Worm (Caenorhabditis elegans) whole organism, mixed stage, embryonic: Measurements from ENCODE around the gene C52E4.12.
"Not testable (repeated sequence)": the region's sequence is repeated elsewhere in the genome, so short reads cannot be mapped to it uniquely, and the experiment has no call there.

Source experiments
- M03D4.4 ChIP-seq: sonication (generic microtip); optimal IDR thresholded peaks from 2 replicates; lab custom pipeline; 2017; ENCODE audit warnings: mild to moderate bottlenecking, missing genetic modification characterization, missing compliant biosample characterization
- bed-3 ChIP-seq: fragments of 200-800 bp; sonication (Bioruptor generic); optimal IDR thresholded peaks from 3 replicates; lab custom pipeline; 2018; ENCODE audit warnings: mild to moderate bottlenecking, missing genetic modification characterization, moderate library complexity, missing compliant biosample characterization
- blmp-1 ChIP-seq: fragments of 150-350 bp; optimal IDR thresholded peaks from 2 replicates; lab custom pipeline; 2014; ENCODE audit warnings: missing biosample characterization, missing genetic modification characterization
- ceh-39 ChIP-seq: fragments of 150-350 bp; optimal IDR thresholded peaks from 2 replicates; lab custom pipeline; 2014; ENCODE audit warnings: missing biosample characterization, missing genetic modification characterization
- ceh-43 ChIP-seq: fragments of 200-800 bp; sonication (Bioruptor generic); optimal IDR thresholded peaks from 2 replicates; lab custom pipeline; 2018; ENCODE audit warnings: mild to moderate bottlenecking, missing genetic modification characterization, moderate library complexity, missing compliant biosample characterization
- ceh-83 ChIP-seq: fragments of 200-800 bp; sonication (Bioruptor generic); optimal IDR thresholded peaks from 2 replicates; lab custom pipeline; 2018; ENCODE audit warnings: mild to moderate bottlenecking, missing genetic modification characterization, missing compliant biosample characterization
- ces-1 ChIP-seq: fragments of 150-350 bp; optimal IDR thresholded peaks from 2 replicates; lab custom pipeline; 2014; ENCODE audit warnings: missing biosample characterization, missing genetic modification reagents, missing genetic modification characterization
- cnd-1 ChIP-seq: fragments of 200-800 bp; sonication (Bioruptor generic); optimal IDR thresholded peaks from 2 replicates; lab custom pipeline; 2018; ENCODE audit warnings: mild to moderate bottlenecking, missing genetic modification characterization, missing compliant biosample characterization
- drap-1 ChIP-seq: fragments of 200-800 bp; sonication (Bioruptor generic); optimal IDR thresholded peaks from 3 replicates; lab custom pipeline; 2018; ENCODE audit warnings: mild to moderate bottlenecking, missing genetic modification characterization, missing compliant biosample characterization
- elt-1 ChIP-seq: sonication (generic microtip); optimal IDR thresholded peaks from 2 replicates; lab custom pipeline; 2017; ENCODE audit warnings: missing genetic modification characterization, mild to moderate bottlenecking, missing compliant biosample characterization, antibody characterized with exemption, moderate library complexity, borderline replicate concordance; ENCODE audit not compliant: insufficient read depth
- elt-3 ChIP-seq: fragments of 150-350 bp; optimal IDR thresholded peaks from 2 replicates; lab custom pipeline; 2014; ENCODE audit warnings: missing biosample characterization, missing genetic modification characterization
- flh-1 ChIP-seq: fragments of 200-800 bp; sonication (Bioruptor generic); optimal IDR thresholded peaks from 2 replicates; lab custom pipeline; 2018; ENCODE audit warnings: mild to moderate bottlenecking, missing genetic modification characterization, moderate library complexity, missing compliant biosample characterization
- ham-2 ChIP-seq: fragments of 200-800 bp; sonication (Bioruptor generic); optimal IDR thresholded peaks from 2 replicates; lab custom pipeline; 2018; ENCODE audit warnings: mild to moderate bottlenecking, missing genetic modification characterization, missing compliant biosample characterization
- hlh-1 ChIP-seq: fragments of 150-350 bp; optimal IDR thresholded peaks from 2 replicates; lab custom pipeline; 2014; ENCODE audit warnings: missing biosample characterization, missing genetic modification reagents, missing genetic modification characterization
- lin-32 ChIP-seq: fragments of 200-800 bp; sonication (Bioruptor generic); optimal IDR thresholded peaks from 2 replicates; lab custom pipeline; 2018; ENCODE audit warnings: mild to moderate bottlenecking, missing genetic modification characterization, missing compliant biosample characterization
- lsy-2 ChIP-seq: fragments of 150-350 bp; optimal IDR thresholded peaks from 2 replicates; lab custom pipeline; 2014; ENCODE audit warnings: missing biosample characterization, missing genetic modification characterization
- mep-1 ChIP-seq: fragments of 150-350 bp; optimal IDR thresholded peaks from 2 replicates; lab custom pipeline; 2017; ENCODE audit warnings: missing biosample characterization, missing genetic modification reagents, missing genetic modification characterization, inconsistent platforms
- nhr-12 ChIP-seq: fragments of 150-350 bp; optimal IDR thresholded peaks from 2 replicates; lab custom pipeline; 2014; ENCODE audit warnings: missing biosample characterization, missing genetic modification characterization
- nhr-2 ChIP-seq: fragments of 150-350 bp; optimal IDR thresholded peaks from 2 replicates; lab custom pipeline; 2014; ENCODE audit warnings: missing biosample characterization, missing genetic modification characterization
- nhr-237 ChIP-seq: fragments of 150-350 bp; optimal IDR thresholded peaks from 2 replicates; lab custom pipeline; 2014; ENCODE audit warnings: missing biosample characterization, missing genetic modification characterization
- nhr-28 ChIP-seq: fragments of 150-350 bp; optimal IDR thresholded peaks from 2 replicates; lab custom pipeline; 2014; ENCODE audit warnings: missing biosample characterization, missing genetic modification characterization
- nhr-76 ChIP-seq: sonication (generic microtip); optimal IDR thresholded peaks from 2 replicates; lab custom pipeline; 2017; ENCODE audit warnings: missing biosample characterization, missing genetic modification characterization
- pha-4 ChIP-seq: fragments of 150-350 bp; optimal IDR thresholded peaks from 2 replicates; lab custom pipeline; 2018; ENCODE audit warnings: missing biosample characterization, missing genetic modification reagents, missing genetic modification characterization
- snpc-4 ChIP-seq: fragments of 150-350 bp; optimal IDR thresholded peaks from 2 replicates; lab custom pipeline; 2014; ENCODE audit warnings: missing biosample characterization, missing genetic modification characterization
- sptf-1 ChIP-seq: sonication (generic microtip); optimal IDR thresholded peaks from 2 replicates; lab custom pipeline; 2017; ENCODE audit warnings: mild to moderate bottlenecking, missing genetic modification characterization, moderate library complexity, missing compliant biosample characterization
- tbx-8 ChIP-seq: fragments of 200-800 bp; sonication (Bioruptor generic); optimal IDR thresholded peaks from 2 replicates; lab custom pipeline; 2018; ENCODE audit warnings: mild to moderate bottlenecking, missing genetic modification characterization, moderate library complexity, missing compliant biosample characterization
- unc-120 ChIP-seq: sonication (generic microtip); optimal IDR thresholded peaks from 2 replicates; lab custom pipeline; 2017; ENCODE audit warnings: missing genetic modification characterization, missing compliant biosample characterization; ENCODE audit not compliant: poor library complexity, severe bottlenecking
- unc-62 ChIP-seq: fragments of 150-350 bp; optimal IDR thresholded peaks from 2 replicates; lab custom pipeline; 2014; ENCODE audit warnings: missing biosample characterization, missing genetic modification reagents, missing genetic modification characterization
- ztf-11 ChIP-seq: fragments of 150-350 bp; optimal IDR thresholded peaks from 2 replicates; lab custom pipeline; 2014; ENCODE audit warnings: missing biosample characterization, missing genetic modification characterization

Gene C52E4.12

DNA sequence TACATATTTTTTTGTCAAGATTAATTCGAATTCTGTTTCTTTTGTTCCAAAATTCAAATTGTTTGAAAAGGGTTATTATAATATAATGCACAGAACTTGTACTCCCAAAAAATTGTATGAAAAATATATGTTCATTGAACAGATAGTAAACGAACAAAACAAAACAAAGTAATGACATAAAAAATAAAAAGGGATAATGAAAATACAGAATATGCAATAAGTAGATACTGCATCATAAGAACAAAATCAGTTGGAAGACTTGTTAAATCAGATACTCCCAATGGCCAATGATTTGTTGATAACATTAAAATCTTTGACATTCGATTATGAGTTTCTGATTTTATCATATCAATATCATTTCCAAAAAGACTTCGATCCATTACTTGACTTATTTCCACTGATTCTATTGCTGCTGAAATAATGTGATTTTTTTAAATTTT, 8.6 kb downstream of the C52E4.12 start:
- no peak for TF ChIP-seq lin-32
- TF ChIP-seq M03D4.4 (tag; lab: Kevin White, UChicago): no peak
- no peak for TF ChIP-seq unc-120 (tag; lab: Kevin White, UChicago)
- TF ChIP-seq tbx-8 (GFP tag; lab: Kevin White, UChicago): no peak
- no peak for TF ChIP-seq lsy-2 (tag; lab: Kevin White, UChicago)
- TF ChIP-seq ceh-83 (GFP tag; lab: Kevin White, UChicago): no peak
- no peak for TF ChIP-seq nhr-12 (tag; lab: Kevin White, UChicago)
- no peak for TF ChIP-seq pha-4
- no peak for TF ChIP-seq unc-62 (GFP tag; lab: Kevin White, UChicago)
- TF ChIP-seq, all 35 proteins: peak for 0

DNA sequence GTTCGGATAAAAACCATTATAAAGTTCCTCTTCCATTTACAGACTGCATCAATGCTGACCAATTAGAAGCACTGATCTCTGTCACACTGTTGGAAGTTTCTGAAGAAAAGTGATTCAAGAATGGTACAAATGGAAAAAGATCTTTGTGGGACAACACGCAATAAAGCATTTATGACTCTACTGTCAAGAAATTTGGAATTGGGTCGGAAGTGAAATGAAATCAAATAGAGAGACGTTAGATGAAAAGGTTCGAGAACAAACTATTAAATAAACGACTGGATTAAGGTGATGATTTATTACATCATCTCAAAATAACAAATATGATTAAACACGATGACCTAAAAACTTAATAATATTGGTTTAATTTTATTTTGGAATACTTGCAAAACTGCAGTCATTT, 10.5 kb downstream of the C52E4.12 start, which contains the start of gene F57F5.3:
F57F5.3 (minus strand) TSS at position 101 of the 400 bp plus-strand sequence.
- TF ChIP-seq cnd-1 (tag; lab: Kevin White, UChicago) (no peak), hlh-1 (no peak), nhr-237 (tag; lab: Kevin White, UChicago) (no peak), drap-1 (GFP tag; lab: Kevin White, UChicago) (no peak), unc-62 (GFP tag; lab: Kevin White, UChicago) (no peak), elt-1 (tag; lab: Kevin White, UChicago) (no peak), elt-3 (tag; lab: Kevin White, UChicago) (no peak), mep-1 (no peak), flh-1 (GFP tag; lab: Kevin White, UChicago) (no peak), ceh-39 (no peak), ham-2 (GFP tag; lab: Kevin White, UChicago) (no peak), snpc-4 (no peak), M03D4.4 (tag; lab: Kevin White, UChicago) (no peak), nhr-28 (tag; lab: Kevin White, UChicago) (no peak), pha-4 (no peak), nhr-76 (tag; lab: Kevin White, UChicago) (no peak), ztf-11 (no peak), nhr-2 (tag; lab: Kevin White, UChicago) (no peak), sptf-1 (tag; lab: Kevin White, UChicago) (no peak), lsy-2 (tag; lab: Kevin White, UChicago) (no peak)
- TF ChIP-seq, all 35 proteins: peak for 0

DNA sequence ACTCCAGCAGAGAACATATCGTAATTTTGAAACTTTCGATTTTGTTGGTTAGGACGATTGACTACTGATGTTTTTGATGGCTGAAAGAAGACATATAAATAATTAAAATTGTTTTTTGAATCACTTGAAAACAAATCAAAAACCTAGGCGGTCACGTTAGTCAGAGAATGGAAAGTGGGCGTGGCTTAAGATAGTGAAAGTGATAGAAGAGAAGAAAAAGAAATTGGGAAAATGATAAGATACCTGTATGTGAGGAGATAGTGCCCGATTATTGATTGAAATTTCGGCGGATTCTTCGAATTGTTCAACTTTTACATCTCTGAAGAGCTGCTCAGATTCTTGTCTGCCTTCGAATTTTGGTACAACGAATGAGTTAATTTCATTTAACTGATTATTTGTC, 15.7 kb downstream of the C52E4.12 start:
- TF ChIP-seq ceh-43 (no peak), nhr-12 (tag; lab: Kevin White, UChicago) (no peak), blmp-1 (tag; lab: Kevin White, UChicago) (peak; percentile 36), ham-2 (GFP tag; lab: Kevin White, UChicago) (no peak)

ce11 chrV:12013298-12013697, 17.3 kb downstream of the C52E4.12 start, which contains the start of gene add-2:
Gene add-2 (minus strand): TSS chrV:12013406.
- TF ChIP-seq cnd-1 (tag; lab: Kevin White, UChicago) (no peak), nhr-2 (tag; lab: Kevin White, UChicago) (no peak), nhr-237 (tag; lab: Kevin White, UChicago) (no peak), bed-3 (no peak), elt-1 (tag; lab: Kevin White, UChicago) (no peak), ceh-83 (GFP tag; lab: Kevin White, UChicago) (no peak), tbx-8 (GFP tag; lab: Kevin White, UChicago) (no peak), snpc-4 (no peak), flh-1 (GFP tag; lab: Kevin White, UChicago) (no peak), ztf-11 (no peak), ces-1 (GFP tag; lab: Kevin White, UChicago) (no peak), hlh-1 (no peak), nhr-12 (tag; lab: Kevin White, UChicago) (no peak)

- TF ChIP-seq nhr-12 (tag; lab: Kevin White, UChicago); ceh-83 (GFP tag; lab: Kevin White, UChicago); hlh-1: not testable (repeated sequence)
Observed at ce11 chrV:12020026-12020425, 24.1 kb downstream of the C52E4.12 start, which contains the start of gene F10C2.3. Gene F10C2.3 (plus strand): TSS chrV:12020326.
